Worm (Caenorhabditis elegans) whole organism, late embryonic: ENCODE data around the gene W04E12.3.

ENCODE experiments used
- C08G9.2 ChIP-seq: sonication (generic microtip); optimal IDR thresholded peaks from 2 replicates; lab custom pipeline; 2016; ENCODE audit warnings: mild to moderate bottlenecking, missing genetic modification characterization, moderate library complexity, missing compliant biosample characterization
- C38D4.7 ChIP-seq: fragments of 200-800 bp; sonication (Bioruptor generic); optimal IDR thresholded peaks from 2 replicates; lab custom pipeline; 2018; ENCODE audit warnings: mild to moderate bottlenecking, missing genetic modification characterization, moderate library complexity, missing compliant biosample characterization
- K02D7.2 ChIP-seq: sonication (generic microtip); optimal IDR thresholded peaks from 2 replicates; lab custom pipeline; 2017; ENCODE audit warnings: mild to moderate bottlenecking, missing genetic modification characterization, missing compliant biosample characterization
- Y22D7AL.16 ChIP-seq: sonication (generic microtip); optimal IDR thresholded peaks from 2 replicates; lab custom pipeline; 2016; ENCODE audit warnings: missing genetic modification characterization, missing compliant biosample characterization
- ama-1 ChIP-seq: fragments of 150-350 bp; optimal IDR thresholded peaks from 2 replicates; lab custom pipeline; 2014
- ceh-14 ChIP-seq: sonication (generic microtip); optimal IDR thresholded peaks from 2 replicates; lab custom pipeline; 2016; ENCODE audit warnings: missing genotype, missing genetic modification characterization, missing compliant biosample characterization
- ceh-18 ChIP-seq: sonication (generic microtip); optimal IDR thresholded peaks from 2 replicates; lab custom pipeline; 2016; ENCODE audit warnings: missing genetic modification characterization, missing compliant biosample characterization
- ceh-19 ChIP-seq: fragments of 200-800 bp; sonication (Bioruptor generic); optimal IDR thresholded peaks from 2 replicates; lab custom pipeline; 2018; ENCODE audit warnings: mild to moderate bottlenecking, missing genetic modification characterization, missing compliant biosample characterization
- ceh-2 ChIP-seq: sonication (generic microtip); optimal IDR thresholded peaks from 2 replicates; lab custom pipeline; 2016; ENCODE audit warnings: missing genotype, missing genetic modification characterization, missing compliant biosample characterization
- ceh-22 ChIP-seq: sonication (generic microtip); optimal IDR thresholded peaks from 2 replicates; lab custom pipeline; 2017; ENCODE audit warnings: missing biosample characterization, missing genetic modification characterization
- ceh-24 ChIP-seq: sonication (generic microtip); optimal IDR thresholded peaks from 2 replicates; lab custom pipeline; 2016; ENCODE audit warnings: mild to moderate bottlenecking, missing genetic modification characterization, missing compliant biosample characterization
- ceh-34 ChIP-seq: sonication (generic microtip); optimal IDR thresholded peaks from 2 replicates; lab custom pipeline; 2016; ENCODE audit warnings: mild to moderate bottlenecking, missing genetic modification characterization, missing compliant biosample characterization
- ceh-45 ChIP-seq: fragments of 200-800 bp; sonication (Bioruptor generic); IDR thresholded peaks from 2 replicates; pipeline ENCODE4 v1.3.6; 2022; ENCODE audit warnings: missing genetic modification reagents, missing genetic modification characterization, missing compliant biosample characterization
- che-1 ChIP-seq: sonication (generic microtip); optimal IDR thresholded peaks from 2 replicates; lab custom pipeline; 2016; ENCODE audit warnings: mild to moderate bottlenecking, missing genetic modification characterization, missing compliant biosample characterization
- dmd-4 ChIP-seq: sonication (generic microtip); optimal IDR thresholded peaks from 2 replicates; lab custom pipeline; 2016; ENCODE audit warnings: borderline replicate concordance, missing genetic modification characterization, missing compliant biosample characterization
- elt-2 ChIP-seq: sonication (generic microtip); optimal IDR thresholded peaks from 2 replicates; lab custom pipeline; 2016; ENCODE audit warnings: missing genetic modification reagents, missing genetic modification characterization, missing compliant biosample characterization
- elt-4 ChIP-seq: sonication (generic microtip); optimal IDR thresholded peaks from 2 replicates; lab custom pipeline; 2016; ENCODE audit warnings: missing genetic modification characterization, missing compliant biosample characterization
- eyg-1 ChIP-seq: sonication (generic microtip); optimal IDR thresholded peaks from 2 replicates; lab custom pipeline; 2016; ENCODE audit warnings: missing genotype, missing genetic modification characterization, missing compliant biosample characterization
- hlh-8 ChIP-seq: sonication (generic microtip); optimal IDR thresholded peaks from 2 replicates; lab custom pipeline; 2016; ENCODE audit warnings: missing genotype, missing genetic modification characterization, missing compliant biosample characterization
- madf-2 ChIP-seq: sonication (generic microtip); optimal IDR thresholded peaks from 2 replicates; lab custom pipeline; 2017; ENCODE audit warnings: missing genetic modification characterization, missing compliant biosample characterization
- mec-3 ChIP-seq: sonication (generic microtip); optimal IDR thresholded peaks from 2 replicates; lab custom pipeline; 2016; ENCODE audit warnings: borderline replicate concordance, missing genetic modification characterization, missing compliant biosample characterization
- nfya-1 ChIP-seq: sonication (generic microtip); optimal IDR thresholded peaks from 2 replicates; lab custom pipeline; 2017; ENCODE audit warnings: missing genetic modification characterization, mild to moderate bottlenecking, missing compliant biosample characterization, antibody characterized with exemption, moderate library complexity
- nhr-232 ChIP-seq: sonication (generic microtip); optimal IDR thresholded peaks from 2 replicates; lab custom pipeline; 2016; ENCODE audit warnings: missing genetic modification characterization, missing compliant biosample characterization
- pha-2 ChIP-seq: sonication (generic microtip); optimal IDR thresholded peaks from 2 replicates; lab custom pipeline; 2017; ENCODE audit warnings: mild to moderate bottlenecking, missing genetic modification characterization, missing compliant biosample characterization
- pqm-1 ChIP-seq: sonication (generic microtip); optimal IDR thresholded peaks from 2 replicates; lab custom pipeline; 2016; ENCODE audit warnings: missing genetic modification characterization, missing compliant biosample characterization
- sox-4 ChIP-seq: sonication (generic microtip); optimal IDR thresholded peaks from 2 replicates; lab custom pipeline; 2017; ENCODE audit warnings: mild to moderate bottlenecking, missing genetic modification characterization, inconsistent platforms, missing compliant biosample characterization
- syd-9 ChIP-seq: sonication (generic microtip); optimal IDR thresholded peaks from 2 replicates; lab custom pipeline; 2016; ENCODE audit warnings: mild to moderate bottlenecking, missing genetic modification characterization, moderate library complexity, missing compliant biosample characterization
- unc-42 ChIP-seq: sonication (generic microtip); optimal IDR thresholded peaks from 2 replicates; lab custom pipeline; 2016; ENCODE audit warnings: missing genotype, missing genetic modification characterization, missing compliant biosample characterization
- zip-5 ChIP-seq: sonication (generic microtip); optimal IDR thresholded peaks from 2 replicates; lab custom pipeline; 2016; ENCODE audit warnings: missing genetic modification characterization, missing compliant biosample characterization

Gene W04E12.3

ce11 chrV:19779220-19779619, 37.5 kb downstream of the W04E12.3 start:
- TF ChIP-seq ceh-34 (tag; lab: Kevin White, UChicago) (no peak), Y22D7AL.16 (tag; lab: Kevin White, UChicago) (no peak), ama-1 (no peak), sox-4 (tag; lab: Kevin White, UChicago) (no peak), pha-2 (tag; lab: Kevin White, UChicago) (no peak), che-1 (tag; lab: Kevin White, UChicago) (no peak), nhr-232 (tag; lab: Kevin White, UChicago) (no peak), C38D4.7 (GFP tag; lab: Kevin White, UChicago) (no peak), unc-42 (tag; lab: Kevin White, UChicago) (no peak), syd-9 (no peak), madf-2 (tag; lab: Kevin White, UChicago) (no peak), elt-4 (tag; lab: Kevin White, UChicago) (no peak), ceh-45 (GFP tag; lab: Robert Waterston, UW) (no peak), ceh-14 (tag; lab: Kevin White, UChicago) (no peak), dmd-4 (tag; lab: Kevin White, UChicago) (no peak), ceh-18 (no peak)

ce11 chrV:19783829-19784228, 42.1 kb downstream of the W04E12.3 start, which contains the start of gene srt-45:
Gene srt-45 (plus strand): TSS chrV:19784129.
- TF ChIP-seq che-1 (tag; lab: Kevin White, UChicago): no peak
- TF ChIP-seq, all 69 proteins: peak for 0

- TF ChIP-seq ceh-22 (tag; lab: Kevin White, UChicago) (no peak), elt-2 (tag; lab: Kevin White, UChicago) (peak; percentile 55)
- TF ChIP-seq, all 69 proteins: peak for 1
These were observed 46.6 kb downstream of the W04E12.3 start, which contains the start of gene clec-258 for ce11 chrV:19788360-19788759. Gene clec-258 (plus strand): TSS chrV:19788440.

- TF ChIP-seq K02D7.2 (tag; lab: Kevin White, UChicago): no peak
- no peak for TF ChIP-seq mec-3 (tag; lab: Kevin White, UChicago)
- TF ChIP-seq C08G9.2 (tag; lab: Kevin White, UChicago): no peak
- no peak for TF ChIP-seq ceh-19 (GFP tag; lab: Kevin White, UChicago)
- TF ChIP-seq ceh-45 (GFP tag; lab: Robert Waterston, UW): no peak
- TF ChIP-seq eyg-1: no peak
- TF ChIP-seq ceh-2 (tag; lab: Kevin White, UChicago): no peak
- TF ChIP-seq zip-5: no peak
- no peak for TF ChIP-seq ceh-24 (tag; lab: Kevin White, UChicago)
- TF ChIP-seq unc-42 (tag; lab: Kevin White, UChicago): no peak
- no peak for TF ChIP-seq hlh-8 (tag; lab: Kevin White, UChicago)
- no peak for TF ChIP-seq nfya-1 (tag; lab: Kevin White, UChicago)
- TF ChIP-seq dmd-4 (tag; lab: Kevin White, UChicago): no peak
- TF ChIP-seq pqm-1 (tag; lab: Kevin White, UChicago): no peak
- TF ChIP-seq, all 69 proteins: peak for 0
These were observed 48.5 kb downstream of the W04E12.3 start for ce11 chrV:19790248-19790647.
